Worm (Caenorhabditis elegans): ENCODE results near the gene F41G4.7.

F41G4.7 gene

ce11 chrX:16865675-16866074, 29.5 kb upstream of the F41G4.7 start:
- TF ChIP-seq snpc-4 (tag; optimal IDR thresholded peaks at IDR 0.05) (no peak), mab-5 (tag; optimal IDR thresholded peaks at IDR 0.05) (no peak), zip-8 (tag; optimal IDR thresholded peaks at IDR 0.05) (no peak), tbx-8 (GFP tag; optimal IDR thresholded peaks at IDR 0.05) (no peak), mls-2 (tag; optimal IDR thresholded peaks at IDR 0.05) (no peak), sem-2 (GFP tag; optimal IDR thresholded peaks at IDR 0.05) (no peak), mep-1 (tag; optimal IDR thresholded peaks at IDR 0.05) (no peak), drap-1 (GFP tag; optimal IDR thresholded peaks at IDR 0.05) (no peak), ceh-83 (GFP tag; optimal IDR thresholded peaks at IDR 0.05) (no peak), unc-39 (tag; optimal IDR thresholded peaks at IDR 0.05) (no peak), ham-2 (GFP tag; optimal IDR thresholded peaks at IDR 0.05) (no peak), ces-1 (GFP tag; optimal IDR thresholded peaks at IDR 0.05) (no peak), cnd-1 (tag; optimal IDR thresholded peaks at IDR 0.05) (no peak)

- TF ChIP-seq drap-1 (GFP tag; optimal IDR thresholded peaks at IDR 0.05), result no peak
- no peak for TF ChIP-seq ham-2 (GFP tag; optimal IDR thresholded peaks at IDR 0.05)
- TF ChIP-seq ces-1 (GFP tag; optimal IDR thresholded peaks at IDR 0.05), result no peak
- no peak for TF ChIP-seq unc-62 (GFP tag; optimal IDR thresholded peaks at IDR 0.05)
- TF ChIP-seq lin-13 (tag; optimal IDR thresholded peaks at IDR 0.05), result no peak
- TF ChIP-seq nhr-2 (tag; optimal IDR thresholded peaks at IDR 0.05), result no peak
- no peak for TF ChIP-seq lsy-2 (tag; optimal IDR thresholded peaks at IDR 0.05)
- TF ChIP-seq ceh-43 (GFP tag; optimal IDR thresholded peaks at IDR 0.05), result no peak
- no peak for TF ChIP-seq sem-2 (GFP tag; optimal IDR thresholded peaks at IDR 0.05)
- no peak for TF ChIP-seq bed-3 (GFP tag; optimal IDR thresholded peaks at IDR 0.05)
- no peak for TF ChIP-seq M03D4.4 (tag; optimal IDR thresholded peaks at IDR 0.05)
- no peak for TF ChIP-seq ceh-83 (GFP tag; optimal IDR thresholded peaks at IDR 0.05)
- no peak for TF ChIP-seq nhr-237 (tag; optimal IDR thresholded peaks at IDR 0.05)
- no peak for TF ChIP-seq unc-120 (tag; optimal IDR thresholded peaks at IDR 0.05; ENCODE audit: poor library complexity, severe bottlenecking)
- TF ChIP-seq sptf-1 (tag; optimal IDR thresholded peaks at IDR 0.05), result no peak
- TF ChIP-seq snpc-4 (tag; optimal IDR thresholded peaks at IDR 0.05), result no peak
- TF ChIP-seq elt-3 (tag; optimal IDR thresholded peaks at IDR 0.05), result no peak
Observed at ce11 chrX:16865016-16865415, 28.8 kb upstream of the F41G4.7 start.

ce11 chrX:16863320-16863719, 27.1 kb upstream of the F41G4.7 start:
- TF ChIP-seq ceh-39 (tag; optimal IDR thresholded peaks at IDR 0.05), result no peak
- TF ChIP-seq elt-3 (tag; optimal IDR thresholded peaks at IDR 0.05), result no peak
- no peak for TF ChIP-seq nhr-2 (tag; optimal IDR thresholded peaks at IDR 0.05)
- TF ChIP-seq mls-2 (tag; optimal IDR thresholded peaks at IDR 0.05), result no peak
- TF ChIP-seq unc-120 (tag; optimal IDR thresholded peaks at IDR 0.05; ENCODE audit: poor library complexity, severe bottlenecking), result no peak
- TF ChIP-seq drap-1 (GFP tag; optimal IDR thresholded peaks at IDR 0.05), result no peak
- TF ChIP-seq M03D4.4 (tag; optimal IDR thresholded peaks at IDR 0.05), result no peak
- no peak for TF ChIP-seq unc-62 (GFP tag; optimal IDR thresholded peaks at IDR 0.05)
- TF ChIP-seq pha-4 (tag; optimal IDR thresholded peaks at IDR 0.05), result no peak
- TF ChIP-seq nhr-76 (tag; optimal IDR thresholded peaks at IDR 0.05), result no peak
- no peak for TF ChIP-seq tbx-8 (GFP tag; optimal IDR thresholded peaks at IDR 0.05)
- no peak for TF ChIP-seq flh-1 (GFP tag; optimal IDR thresholded peaks at IDR 0.05)
- TF ChIP-seq snpc-4 (tag; optimal IDR thresholded peaks at IDR 0.05), result no peak

- TF ChIP-seq flh-1 (GFP tag; optimal IDR thresholded peaks at IDR 0.05), result no peak
- TF ChIP-seq zip-8 (tag; optimal IDR thresholded peaks at IDR 0.05), result no peak
- no peak for TF ChIP-seq sem-2 (GFP tag; optimal IDR thresholded peaks at IDR 0.05)
- no peak for TF ChIP-seq mab-5 (tag; optimal IDR thresholded peaks at IDR 0.05)
- no peak for TF ChIP-seq unc-62 (GFP tag; optimal IDR thresholded peaks at IDR 0.05)
- no peak for TF ChIP-seq elt-3 (tag; optimal IDR thresholded peaks at IDR 0.05)
- TF ChIP-seq lsy-2 (tag; optimal IDR thresholded peaks at IDR 0.05), result no peak
- TF ChIP-seq mls-2 (tag; optimal IDR thresholded peaks at IDR 0.05), result no peak
- no peak for TF ChIP-seq nhr-76 (tag; optimal IDR thresholded peaks at IDR 0.05)
- no peak for TF ChIP-seq ces-1 (GFP tag; optimal IDR thresholded peaks at IDR 0.05)
- no peak for TF ChIP-seq hlh-1 (tag; optimal IDR thresholded peaks at IDR 0.05)
- no peak for TF ChIP-seq ceh-83 (GFP tag; optimal IDR thresholded peaks at IDR 0.05)
- TF ChIP-seq ztf-11 (tag; optimal IDR thresholded peaks at IDR 0.05), result no peak
Observed at ce11 chrX:16859956-16860446, 23.8 kb upstream of the F41G4.7 start, which contains the start of gene T20F7.3. Gene T20F7.3 (plus strand): TSS chrX:16860396.

ce11 chrX:16844924-16845323, 8.7 kb upstream of the F41G4.7 start, which contains the start of gene F41G4.8:
Gene F41G4.8 (minus strand): TSS chrX:16845024.
- TF ChIP-seq nhr-237 (tag; optimal IDR thresholded peaks at IDR 0.05), result no peak
- peak; percentile 15 for TF ChIP-seq ces-1 (GFP tag; optimal IDR thresholded peaks at IDR 0.05)
- no peak for TF ChIP-seq unc-62 (GFP tag; optimal IDR thresholded peaks at IDR 0.05)
- TF ChIP-seq sptf-1 (tag; optimal IDR thresholded peaks at IDR 0.05), result no peak

All from whole organism, mixed stage, embryonic.